Fruit fly (Drosophila melanogaster) whole organism, embryonic: ENCODE results near the gene CG14282.
A peak's percentile ranks its signal among the peaks of the same experiment; 100 is the strongest.

ENCODE experiments used
- BEAF-32 ChIP-seq: fragments of 200-800 bp; sonication (Bioruptor generic); optimal IDR thresholded peaks from 3 replicates; lab custom pipeline; 2017; ENCODE audit warnings: missing biosample characterization, missing genetic modification characterization, mild to moderate bottlenecking, moderate library complexity, missing genetic modification reagents
- Bdp1 ChIP-seq: fragments of 200-800 bp; sonication (Bioruptor generic); optimal IDR thresholded peaks from 3 replicates; lab custom pipeline; 2016; ENCODE audit warnings: missing biosample characterization, missing genetic modification characterization
- C15 ChIP-seq: fragments of 200-800 bp; sonication (Bioruptor generic); IDR thresholded peaks from 3 replicates; pipeline ENCODE4 v1.3.6; 2022; ENCODE audit warnings: missing biosample characterization, missing genetic modification characterization
- CG10543 ChIP-seq: fragments of 200-800 bp; sonication (Bioruptor generic); optimal IDR thresholded peaks from 3 replicates; lab custom pipeline; 2017; ENCODE audit warnings: missing biosample characterization, mild to moderate bottlenecking, missing genetic modification characterization, moderate library complexity
- CG11504 ChIP-seq: fragments of 200-800 bp; sonication (Bioruptor generic); optimal IDR thresholded peaks from 3 replicates; lab custom pipeline; 2019; ENCODE audit warnings: missing biosample characterization, mild to moderate bottlenecking, missing genetic modification characterization, moderate library complexity
- CG11695 ChIP-seq: fragments of 200-800 bp; sonication (Bioruptor generic); IDR thresholded peaks from 3 replicates; pipeline ENCODE4 v1.3.6; 2022; ENCODE audit warnings: missing biosample characterization, missing genetic modification characterization
- CG16813 ChIP-seq: fragments of 200-800 bp; sonication (Bioruptor generic); IDR thresholded peaks from 3 replicates; pipeline ENCODE4 v1.3.6; 2022; ENCODE audit warnings: missing biosample characterization, missing genetic modification characterization; ENCODE audit not compliant: partially characterized antibody
- CG17385 ChIP-seq: fragments of 200-800 bp; sonication (Bioruptor generic); optimal IDR thresholded peaks from 3 replicates; lab custom pipeline; 2018; ENCODE audit warnings: missing biosample characterization, mild to moderate bottlenecking, missing genetic modification characterization
- CG2678 ChIP-seq: fragments of 200-800 bp; sonication (Bioruptor generic); optimal IDR thresholded peaks from 3 replicates; lab custom pipeline; 2019; ENCODE audit warnings: missing biosample characterization, mild to moderate bottlenecking, missing genetic modification characterization, moderate library complexity
- CG31365 ChIP-seq: fragments of 200-800 bp; sonication (Bioruptor generic); optimal IDR thresholded peaks from 2 replicates; lab custom pipeline; 2018; ENCODE audit warnings: missing biosample characterization, mild to moderate bottlenecking, missing genetic modification characterization
- CG32532 ChIP-seq: fragments of 200-800 bp; sonication (Bioruptor generic); IDR thresholded peaks from 2 replicates; pipeline ENCODE4 v1.3.6; 2022; ENCODE audit warnings: missing biosample characterization, missing genetic modification characterization
- CG33213 ChIP-seq: fragments of 200-800 bp; sonication (Bioruptor generic); optimal IDR thresholded peaks from 3 replicates; lab custom pipeline; 2016; ENCODE audit warnings: missing biosample characterization, missing genetic modification characterization
- CG34376 ChIP-seq: fragments of 200-800 bp; sonication (Bioruptor generic); optimal IDR thresholded peaks from 2 replicates; lab custom pipeline; 2018; ENCODE audit warnings: missing biosample characterization, mild to moderate bottlenecking, missing genetic modification characterization
- CG4328 ChIP-seq: fragments of 200-800 bp; sonication (Bioruptor generic); optimal IDR thresholded peaks from 3 replicates; lab custom pipeline; 2017; ENCODE audit warnings: missing biosample characterization, missing genetic modification reagents, missing genetic modification characterization
- CG5180 ChIP-seq: fragments of 200-800 bp; sonication (Bioruptor generic); optimal IDR thresholded peaks from 3 replicates; lab custom pipeline; 2017; ENCODE audit warnings: missing biosample characterization, missing genetic modification characterization, mild to moderate bottlenecking, moderate library complexity, missing genetic modification reagents
- CG6175 ChIP-seq: fragments of 200-800 bp; sonication (Bioruptor generic); IDR thresholded peaks from 3 replicates; pipeline ENCODE4 v1.3.6; 2022; ENCODE audit warnings: missing biosample characterization, missing genetic modification characterization
- CG6813 ChIP-seq: fragments of 200-800 bp; sonication (Bioruptor generic); optimal IDR thresholded peaks from 2 replicates; lab custom pipeline; 2017; ENCODE audit warnings: missing biosample characterization, missing genetic modification characterization, mild to moderate bottlenecking, moderate library complexity, missing genetic modification reagents
- CG9932 ChIP-seq: fragments of 200-800 bp; sonication (Bioruptor generic); IDR thresholded peaks from 2 replicates; pipeline ENCODE4 v1.3.6; 2022; ENCODE audit warnings: missing biosample characterization, missing genetic modification characterization
- Camta ChIP-seq: fragments of 200-800 bp; sonication (Bioruptor generic); optimal IDR thresholded peaks from 2 replicates; lab custom pipeline; 2016; ENCODE audit warnings: missing biosample characterization, missing genetic modification characterization
- Dad ChIP-seq: fragments of 200-800 bp; sonication (Bioruptor generic); optimal IDR thresholded peaks from 3 replicates; lab custom pipeline; 2016; ENCODE audit warnings: missing biosample characterization, missing genetic modification characterization
- Dref ChIP-seq: fragments of 200-800 bp; sonication (Bioruptor generic); IDR thresholded peaks from 2 replicates; pipeline ENCODE4 v1.3.6; 2022; ENCODE audit warnings: missing biosample characterization, missing genetic modification characterization
- Drgx ChIP-seq: fragments of 200-800 bp; sonication (Bioruptor generic); IDR thresholded peaks from 2 replicates; pipeline ENCODE4 v1.3.6; 2022; ENCODE audit warnings: missing biosample characterization, missing genetic modification characterization
- Fer1 ChIP-seq: fragments of 200-800 bp; sonication (Bioruptor generic); optimal IDR thresholded peaks from 2 replicates; lab custom pipeline; 2017; ENCODE audit warnings: missing biosample characterization, mild to moderate bottlenecking, missing genetic modification characterization
- Fer3 ChIP-seq: fragments of 200-800 bp; sonication (Bioruptor generic); optimal IDR thresholded peaks from 2 replicates; lab custom pipeline; 2018; ENCODE audit warnings: missing biosample characterization, mild to moderate bottlenecking, missing genetic modification characterization, moderate library complexity
- HHEX ChIP-seq: fragments of 200-800 bp; sonication (Bioruptor generic); optimal IDR thresholded peaks from 3 replicates; lab custom pipeline; 2017; ENCODE audit warnings: missing biosample characterization, mild to moderate bottlenecking, missing genetic modification characterization, missing genetic modification reagents
- Med ChIP-seq: fragments of 200-800 bp; sonication (Bioruptor generic); peaks from one replicate; lab custom pipeline; 2016; ENCODE audit warnings: missing biosample characterization, missing genetic modification characterization, mild to moderate bottlenecking, inconsistent platforms, moderate library complexity
- Oli ChIP-seq: fragments of 200-800 bp; sonication (Bioruptor generic); optimal IDR thresholded peaks from 2 replicates; lab custom pipeline; 2018; ENCODE audit warnings: missing biosample characterization, mild to moderate bottlenecking, missing genetic modification characterization, moderate library complexity
- Side ChIP-seq: fragments of 200-800 bp; sonication (Bioruptor generic); optimal IDR thresholded peaks from 2 replicates; lab custom pipeline; 2016; ENCODE audit warnings: missing biosample characterization, missing genetic modification characterization
- Stat92E ChIP-seq, 3 experiments: fragments of >200 bp in 2 of 3; fragments of 200-800 bp in 1 of 3; sonication (Bioruptor generic) in 1 of 3; optimal IDR thresholded peaks; 2 replicates each; lab custom pipeline; 2017 to 2019; ENCODE audit warnings: missing biosample characterization in 3 of 3, missing genetic modification characterization in 3 of 3, mild to moderate bottlenecking in 1 of 3, moderate library complexity in 1 of 3
- Tbp ChIP-seq: fragments of >200 bp; optimal IDR thresholded peaks from 2 replicates; lab custom pipeline; 2018; ENCODE audit warnings: missing biosample characterization, missing genetic modification characterization
- Vsx1 ChIP-seq: fragments of 200-800 bp; sonication (Bioruptor generic); optimal IDR thresholded peaks from 2 replicates; lab custom pipeline; 2017; ENCODE audit warnings: missing biosample characterization, mild to moderate bottlenecking, missing genetic modification characterization, missing genetic modification reagents
- Xrp1 ChIP-seq: fragments of 200-800 bp; sonication (Bioruptor generic); IDR thresholded peaks from 2 replicates; pipeline ENCODE4 v1.3.6; 2022; ENCODE audit warnings: missing biosample characterization, missing genetic modification characterization
- ash1 ChIP-seq: fragments of 200-800 bp; sonication (Bioruptor generic); optimal IDR thresholded peaks from 2 replicates; lab custom pipeline; 2018; ENCODE audit warnings: missing biosample characterization, mild to moderate bottlenecking, missing genetic modification characterization
- cato ChIP-seq: fragments of 200-800 bp; sonication (Bioruptor generic); optimal IDR thresholded peaks from 2 replicates; lab custom pipeline; 2016; ENCODE audit warnings: missing biosample characterization, missing genetic modification characterization, borderline replicate concordance
- chif ChIP-seq, 2 experiments: fragments of 200-800 bp; sonication (Bioruptor generic); optimal IDR thresholded peaks; 3 replicates each; lab custom pipeline; 2016; ENCODE audit warnings: missing biosample characterization in 2 of 2, missing genetic modification characterization in 2 of 2
- cwo ChIP-seq: fragments of 200-800 bp; sonication (Bioruptor generic); optimal IDR thresholded peaks from 3 replicates; lab custom pipeline; 2017; ENCODE audit warnings: missing biosample characterization, missing genetic modification characterization, mild to moderate bottlenecking, moderate library complexity, missing genetic modification reagents
- exex ChIP-seq: fragments of 200-800 bp; sonication (Bioruptor generic); optimal IDR thresholded peaks from 4 replicates; lab custom pipeline; 2018; ENCODE audit warnings: missing biosample characterization, mild to moderate bottlenecking, missing genetic modification characterization, moderate library complexity
- gfzf ChIP-seq: fragments of 200-800 bp; sonication (Bioruptor generic); optimal IDR thresholded peaks from 2 replicates; lab custom pipeline; 2016; ENCODE audit warnings: missing biosample characterization, mild to moderate bottlenecking, missing genetic modification characterization, moderate library complexity
- gsb ChIP-seq: fragments of 200-800 bp; sonication (Bioruptor generic); IDR thresholded peaks from 2 replicates; pipeline ENCODE4 v1.3.6; 2022; ENCODE audit warnings: missing biosample characterization, missing genetic modification characterization
- mirr ChIP-seq: fragments of 200-800 bp; sonication (Bioruptor generic); optimal IDR thresholded peaks from 3 replicates; lab custom pipeline; 2018; ENCODE audit warnings: missing biosample characterization, mild to moderate bottlenecking, missing genetic modification characterization
- nom ChIP-seq: fragments of 200-800 bp; sonication (Bioruptor generic); optimal IDR thresholded peaks from 2 replicates; lab custom pipeline; 2017; ENCODE audit warnings: missing biosample characterization, missing genetic modification characterization, mild to moderate bottlenecking, moderate library complexity, missing genetic modification reagents
- oc ChIP-seq: fragments of 200-800 bp; sonication (Bioruptor generic); optimal IDR thresholded peaks from 2 replicates; lab custom pipeline; 2018; ENCODE audit warnings: missing biosample characterization, mild to moderate bottlenecking, missing genetic modification characterization, moderate library complexity
- pnt ChIP-seq: fragments of 200-800 bp; sonication (Bioruptor generic); optimal IDR thresholded peaks from 3 replicates; lab custom pipeline; 2016; ENCODE audit warnings: missing biosample characterization, missing genetic modification characterization
- salm ChIP-seq: fragments of 200-800 bp; sonication (Bioruptor generic); optimal IDR thresholded peaks from 2 replicates; lab custom pipeline; 2018; ENCODE audit warnings: missing biosample characterization, mild to moderate bottlenecking, missing genetic modification characterization
- sd ChIP-seq: fragments of 200-800 bp; sonication (Bioruptor generic); optimal IDR thresholded peaks from 3 replicates; lab custom pipeline; 2018; ENCODE audit warnings: missing biosample characterization, mild to moderate bottlenecking, missing genetic modification characterization, moderate library complexity
- shn ChIP-seq: fragments of 200-800 bp; sonication (Bioruptor generic); optimal IDR thresholded peaks from 3 replicates; lab custom pipeline; 2016; ENCODE audit warnings: missing biosample characterization, missing genetic modification characterization
- sqz ChIP-seq: fragments of 200-800 bp; sonication (Bioruptor generic); optimal IDR thresholded peaks from 3 replicates; lab custom pipeline; 2018; ENCODE audit warnings: missing biosample characterization, mild to moderate bottlenecking, missing genetic modification characterization
- unc-4 ChIP-seq: fragments of 200-800 bp; sonication (Bioruptor generic); IDR thresholded peaks from 2 replicates; pipeline ENCODE4 v1.3.6; 2022; ENCODE audit warnings: missing biosample characterization, missing genetic modification characterization; ENCODE audit not compliant: partially characterized antibody
- zfh2 ChIP-seq: fragments of 200-800 bp; sonication (Bioruptor generic); optimal IDR thresholded peaks from 2 replicates; lab custom pipeline; 2016; ENCODE audit warnings: missing biosample characterization, missing genetic modification characterization

The CG14282 gene

dm6 chr3R:19153502-19153983, 23.3 kb upstream of the CG14282 start, which contains the start of gene CG5835:
CG5835 (minus strand) TSS chr3R:19153686.
- TF ChIP-seq Camta, result no peak
- peak; percentile 42; the same call in 1 of the 2 replicates for TF ChIP-seq CG9932 (GFP tag; lab: Robert Waterston, UW)
- TF ChIP-seq oc (tag; lab: Kevin White, UChicago), result peak; percentile 30
- no peak for TF ChIP-seq CG33213 (GFP tag; lab: Kevin White, UChicago)
- TF ChIP-seq CG11695 (GFP tag; lab: Robert Waterston, UW), result peak; percentile 55; the same call in 2 of the 3 replicates
- TF ChIP-seq CG31365 (tag; lab: Kevin White, UChicago), result peak; percentile 19
- no peak for TF ChIP-seq Bdp1 (GFP tag; lab: Kevin White, UChicago)
- no peak for TF ChIP-seq Tbp (GFP tag; lab: Kevin White, UChicago)
- peak; percentile 5 for TF ChIP-seq shn (GFP tag; lab: Kevin White, UChicago)
- no peak for TF ChIP-seq Xrp1 (GFP tag; lab: Robert Waterston, UW)
- TF ChIP-seq zfh2 (GFP tag; lab: Kevin White, UChicago), result no peak
- peak; percentile 7; the same call in 1 of the 2 replicates for TF ChIP-seq Drgx (GFP tag; lab: Robert Waterston, UW)
- no peak for TF ChIP-seq salm
- peak; percentile 74 for TF ChIP-seq Med (GFP tag; lab: Kevin White, UChicago)
- TF ChIP-seq Dad (GFP tag; lab: Kevin White, UChicago), result no peak
- no peak for TF ChIP-seq gfzf (GFP tag; lab: Kevin White, UChicago)
- no peak for TF ChIP-seq cato (GFP tag; lab: Kevin White, UChicago)
- TF ChIP-seq chif (GFP tag; optimal IDR thresholded peaks at IDR 0.05; lab: Kevin White, UChicago), result no peak
- TF ChIP-seq CG10543 (GFP tag; lab: Kevin White, UChicago), result peak; percentile 53
- TF ChIP-seq CG34376 (GFP tag; lab: Kevin White, UChicago), result peak; percentile 77
- TF ChIP-seq CG6813 (GFP tag; lab: Kevin White, UChicago), result no peak
- TF ChIP-seq BEAF-32 (GFP tag; lab: Kevin White, UChicago), result peak; percentile 7
- TF ChIP-seq Vsx1 (GFP tag; lab: Kevin White, UChicago), result peak; percentile 15
- TF ChIP-seq cwo (GFP tag; lab: Kevin White, UChicago), result peak; percentile 13
- no peak for TF ChIP-seq nom (GFP tag; lab: Kevin White, UChicago)
- TF ChIP-seq CG32532 (GFP tag; lab: Robert Waterston, UW), result peak; percentile 47; the same call in 1 of the 2 replicates
- TF ChIP-seq Fer1 (GFP tag; lab: Kevin White, UChicago), result peak; percentile 50
- no peak for TF ChIP-seq CG16813 (GFP tag; lab: Robert Waterston, UW)
- peak; percentile 21 for TF ChIP-seq Fer3
- no peak for TF ChIP-seq pnt
- TF ChIP-seq CG2678 (tag; lab: Kevin White, UChicago), result peak; percentile 10
- TF ChIP-seq exex (tag; lab: Kevin White, UChicago), result peak; percentile 91
- TF ChIP-seq CG5180 (GFP tag; lab: Kevin White, UChicago), result peak; percentile 25
- 0 out of 2 replicates have a peak, but pooled peaks have one; percentile 19 for TF ChIP-seq gsb (GFP tag; lab: Robert Waterston, UW)
- TF ChIP-seq CG6175, result no peak
- TF ChIP-seq Stat92E (GFP tag; optimal IDR thresholded peaks at IDR 0.05; lab: Kevin White, UChicago), result no peak
- TF ChIP-seq unc-4 (GFP tag; lab: Robert Waterston, UW), result 0 out of 2 replicates have a peak, but pooled peaks have one; percentile 33
- peak; percentile 53 for TF ChIP-seq sd (tag; lab: Kevin White, UChicago)
- peak; percentile 16 for TF ChIP-seq ash1 (GFP tag; lab: Kevin White, UChicago)
- TF ChIP-seq HHEX (GFP tag; lab: Kevin White, UChicago), result peak; percentile 10
- peak; percentile 15 for TF ChIP-seq CG17385
- TF ChIP-seq Oli (tag; lab: Kevin White, UChicago), result no peak
- TF ChIP-seq Side (GFP tag; lab: Kevin White, UChicago), result no peak
- no peak for TF ChIP-seq sqz
- TF ChIP-seq Dref (GFP tag; lab: Robert Waterston, UW), result no peak
- no peak for TF ChIP-seq CG4328 (GFP tag; lab: Kevin White, UChicago)
- peak; percentile 12 for TF ChIP-seq CG11504 (tag; lab: Kevin White, UChicago)
- TF ChIP-seq C15 (GFP tag; lab: Robert Waterston, UW), result no peak
- peak; percentile 81 for TF ChIP-seq mirr (GFP tag; lab: Kevin White, UChicago)
